Fruit fly (Drosophila melanogaster) whole organism, embryonic: ENCODE data around the gene asun.

Experiments
- CG10321 ChIP-seq: fragments of 200-800 bp; sonication (Bioruptor generic); IDR thresholded peaks from 2 replicates; pipeline ENCODE4 v1.3.6; 2022; ENCODE audit warnings: missing biosample characterization, missing genetic modification characterization
- CG11696 ChIP-seq: fragments of 200-800 bp; sonication (Bioruptor generic); IDR thresholded peaks from 2 replicates; pipeline ENCODE4 v1.3.6; 2022; ENCODE audit warnings: missing biosample characterization, missing genetic modification characterization
- CG1233 ChIP-seq: fragments of 200-800 bp; sonication (Bioruptor generic); optimal IDR thresholded peaks from 4 replicates; lab custom pipeline; 2018; ENCODE audit warnings: missing biosample characterization, mild to moderate bottlenecking, missing genetic modification characterization
- CG13296 ChIP-seq: fragments of 200-800 bp; sonication (Bioruptor generic); optimal IDR thresholded peaks from 3 replicates; lab custom pipeline; 2018; ENCODE audit warnings: missing biosample characterization, mild to moderate bottlenecking, missing genetic modification characterization
- CG16813 ChIP-seq: fragments of 200-800 bp; sonication (Bioruptor generic); IDR thresholded peaks from 3 replicates; pipeline ENCODE4 v1.3.6; 2022; ENCODE audit warnings: missing biosample characterization, missing genetic modification characterization; ENCODE audit not compliant: partially characterized antibody
- CG16815 ChIP-seq: fragments of 200-800 bp; sonication (Bioruptor generic); optimal IDR thresholded peaks from 3 replicates; lab custom pipeline; 2017; ENCODE audit warnings: missing biosample characterization, mild to moderate bottlenecking, missing genetic modification characterization
- CG17359 ChIP-seq: fragments of 200-800 bp; sonication (Bioruptor generic); optimal IDR thresholded peaks from 3 replicates; lab custom pipeline; 2018; ENCODE audit warnings: missing biosample characterization, mild to moderate bottlenecking, missing genetic modification characterization, moderate library complexity
- CG17385 ChIP-seq: fragments of 200-800 bp; sonication (Bioruptor generic); optimal IDR thresholded peaks from 3 replicates; lab custom pipeline; 2018; ENCODE audit warnings: missing biosample characterization, mild to moderate bottlenecking, missing genetic modification characterization
- CG17568 ChIP-seq: fragments of 200-800 bp; sonication (Bioruptor generic); optimal IDR thresholded peaks from 2 replicates; lab custom pipeline; 2018; ENCODE audit warnings: missing biosample characterization, mild to moderate bottlenecking, missing genetic modification characterization, moderate library complexity
- CG2199 ChIP-seq: fragments of 200-800 bp; sonication (Bioruptor generic); IDR thresholded peaks from 3 replicates; pipeline ENCODE4 v1.3.6; 2022; ENCODE audit warnings: missing biosample characterization, missing genetic modification characterization
- CG31365 ChIP-seq: fragments of 200-800 bp; sonication (Bioruptor generic); optimal IDR thresholded peaks from 2 replicates; lab custom pipeline; 2018; ENCODE audit warnings: missing biosample characterization, mild to moderate bottlenecking, missing genetic modification characterization
- CG33213 ChIP-seq: fragments of 200-800 bp; sonication (Bioruptor generic); optimal IDR thresholded peaks from 3 replicates; lab custom pipeline; 2016; ENCODE audit warnings: missing biosample characterization, missing genetic modification characterization
- CG42726 ChIP-seq: fragments of 200-800 bp; sonication (Bioruptor generic); IDR thresholded peaks from 2 replicates; pipeline ENCODE4 v1.3.6; 2022; ENCODE audit warnings: missing biosample characterization, missing genetic modification characterization; ENCODE audit not compliant: partially characterized antibody
- CG4328 ChIP-seq: fragments of 200-800 bp; sonication (Bioruptor generic); optimal IDR thresholded peaks from 3 replicates; lab custom pipeline; 2017; ENCODE audit warnings: missing biosample characterization, missing genetic modification reagents, missing genetic modification characterization
- CG4360 ChIP-seq: fragments of 200-800 bp; sonication (Bioruptor generic); IDR thresholded peaks from 2 replicates; pipeline ENCODE4 v1.3.6; 2022; ENCODE audit warnings: missing biosample characterization, missing genetic modification characterization
- CG6272 ChIP-seq: fragments of 200-800 bp; sonication (Bioruptor generic); IDR thresholded peaks from 2 replicates; pipeline ENCODE4 v1.3.6; 2022; ENCODE audit warnings: missing biosample characterization, missing genetic modification characterization
- CG7963 ChIP-seq: fragments of 200-800 bp; sonication (Bioruptor generic); IDR thresholded peaks from 3 replicates; pipeline ENCODE4 v1.3.6; 2022; ENCODE audit warnings: missing biosample characterization, missing genetic modification characterization; ENCODE audit not compliant: partially characterized antibody
- CG8290 ChIP-seq, 3 experiments: fragments of 200-800 bp; sonication (Bioruptor generic); optimal IDR thresholded peaks; 2 replicates each; lab custom pipeline; 2016 to 2019; ENCODE audit warnings: missing biosample characterization in 3 of 3, missing genetic modification characterization in 3 of 3, mild to moderate bottlenecking in 2 of 3, moderate library complexity in 1 of 3
- CG9609 ChIP-seq: fragments of 200-800 bp; sonication (Bioruptor generic); optimal IDR thresholded peaks from 3 replicates; lab custom pipeline; 2016; ENCODE audit warnings: missing biosample characterization, missing genetic modification characterization
- Dad ChIP-seq: fragments of 200-800 bp; sonication (Bioruptor generic); optimal IDR thresholded peaks from 3 replicates; lab custom pipeline; 2016; ENCODE audit warnings: missing biosample characterization, missing genetic modification characterization
- Dip2 ChIP-seq: fragments of 200-800 bp; sonication (Bioruptor generic); IDR thresholded peaks from 2 replicates; pipeline ENCODE4 v1.3.6; 2022; ENCODE audit warnings: missing biosample characterization, missing genetic modification characterization
- Doc2 ChIP-seq: fragments of 200-800 bp; sonication (Bioruptor generic); IDR thresholded peaks from 2 replicates; pipeline ENCODE4 v1.3.6; 2022; ENCODE audit warnings: missing biosample characterization, missing genetic modification characterization
- Doc3 ChIP-seq: fragments of 200-800 bp; sonication (Bioruptor generic); IDR thresholded peaks from 3 replicates; pipeline ENCODE4 v1.3.6; 2022; ENCODE audit warnings: missing biosample characterization, missing genetic modification characterization; ENCODE audit not compliant: partially characterized antibody
- Lpt ChIP-seq: fragments of >200 bp; optimal IDR thresholded peaks from 2 replicates; lab custom pipeline; 2018; ENCODE audit warnings: missing biosample characterization, missing genetic modification characterization
- Meics ChIP-seq: fragments of 200-800 bp; sonication (Bioruptor generic); optimal IDR thresholded peaks from 2 replicates; lab custom pipeline; 2017; ENCODE audit warnings: missing biosample characterization, mild to moderate bottlenecking, missing genetic modification characterization
- Myb ChIP-seq: fragments of 200-800 bp; sonication (Bioruptor generic); optimal IDR thresholded peaks from 2 replicates; lab custom pipeline; 2016; ENCODE audit warnings: missing biosample characterization, missing genetic modification characterization
- NK7.1 ChIP-seq: fragments of 200-800 bp; sonication (Bioruptor generic); optimal IDR thresholded peaks from 3 replicates; lab custom pipeline; 2016; ENCODE audit warnings: missing biosample characterization, missing genetic modification characterization
- Neu2 ChIP-seq: fragments of 200-800 bp; sonication (Bioruptor generic); optimal IDR thresholded peaks from 3 replicates; lab custom pipeline; 2016; ENCODE audit warnings: missing biosample characterization, missing genetic modification characterization, borderline replicate concordance
- Nf-YB ChIP-seq: fragments of 200-800 bp; sonication (Bioruptor generic); optimal IDR thresholded peaks from 3 replicates; lab custom pipeline; 2019; ENCODE audit warnings: missing biosample characterization, mild to moderate bottlenecking, missing genetic modification characterization, moderate library complexity
- Ssrp ChIP-seq: fragments of 200-800 bp; sonication (Bioruptor generic); optimal IDR thresholded peaks from 2 replicates; lab custom pipeline; 2018; ENCODE audit warnings: missing biosample characterization, mild to moderate bottlenecking, missing genetic modification characterization, moderate library complexity
- ac ChIP-seq: fragments of 200-800 bp; sonication (Bioruptor generic); optimal IDR thresholded peaks from 3 replicates; lab custom pipeline; 2017; ENCODE audit warnings: missing biosample characterization, mild to moderate bottlenecking, missing genetic modification characterization
- bab2 ChIP-seq: fragments of 200-800 bp; sonication (Bioruptor generic); optimal IDR thresholded peaks from 2 replicates; lab custom pipeline; 2016; ENCODE audit warnings: missing biosample characterization, missing genetic modification characterization
- br ChIP-seq: fragments of >200 bp; optimal IDR thresholded peaks from 2 replicates; lab custom pipeline; 2017
- dan ChIP-seq: fragments of 200-800 bp; sonication (Bioruptor generic); IDR thresholded peaks from 2 replicates; pipeline ENCODE4 v1.3.6; 2022; ENCODE audit warnings: missing biosample characterization, missing genetic modification characterization
- dati ChIP-seq: fragments of 200-800 bp; sonication (Bioruptor generic); IDR thresholded peaks from 2 replicates; pipeline ENCODE4 v1.3.6; 2022; ENCODE audit warnings: missing biosample characterization, missing genetic modification characterization
- fd102C ChIP-seq: fragments of 200-800 bp; sonication (Bioruptor generic); optimal IDR thresholded peaks from 2 replicates; lab custom pipeline; 2018; ENCODE audit warnings: missing biosample characterization, mild to moderate bottlenecking, missing genetic modification characterization, moderate library complexity
- fru ChIP-seq: fragments of >200 bp; optimal IDR thresholded peaks from 2 replicates; lab custom pipeline; 2017
- gro ChIP-seq: fragments of 200-800 bp; sonication (Bioruptor generic); optimal IDR thresholded peaks from 2 replicates; lab custom pipeline; 2016; ENCODE audit warnings: missing biosample characterization, missing genetic modification characterization
- her ChIP-seq: fragments of 200-800 bp; sonication (Bioruptor generic); optimal IDR thresholded peaks from 2 replicates; lab custom pipeline; 2016; ENCODE audit warnings: missing biosample characterization, missing genetic modification characterization
- lilli ChIP-seq: fragments of 200-800 bp; sonication (Bioruptor generic); optimal IDR thresholded peaks from 3 replicates; lab custom pipeline; 2016; ENCODE audit warnings: missing biosample characterization, missing genetic modification characterization
- p53 ChIP-seq: fragments of 200-800 bp; sonication (Bioruptor generic); optimal IDR thresholded peaks from 2 replicates; lab custom pipeline; 2016; ENCODE audit warnings: missing biosample characterization, missing genetic modification characterization
- pum ChIP-seq: fragments of 200-800 bp; sonication (Bioruptor generic); optimal IDR thresholded peaks from 2 replicates; lab custom pipeline; 2016; ENCODE audit warnings: missing biosample characterization, missing genetic modification characterization
- seq ChIP-seq: fragments of 200-800 bp; sonication (Bioruptor generic); IDR thresholded peaks from 2 replicates; pipeline ENCODE4 v1.3.6; 2022; ENCODE audit warnings: missing biosample characterization, missing genetic modification characterization
- sima ChIP-seq: fragments of 200-800 bp; sonication (Bioruptor generic); optimal IDR thresholded peaks from 2 replicates; lab custom pipeline; 2016; ENCODE audit warnings: missing biosample characterization, missing genetic modification characterization
- sisA ChIP-seq: fragments of 200-800 bp; sonication (Bioruptor generic); IDR thresholded peaks from 2 replicates; pipeline ENCODE4 v1.3.6; 2022; ENCODE audit warnings: missing biosample characterization, missing genetic modification characterization
- slou ChIP-seq: fragments of 200-800 bp; sonication (Bioruptor generic); optimal IDR thresholded peaks from 3 replicates; lab custom pipeline; 2016; ENCODE audit warnings: missing biosample characterization, missing genetic modification characterization
- ssp ChIP-seq: fragments of 200-800 bp; sonication (Bioruptor generic); IDR thresholded peaks from 2 replicates; pipeline ENCODE4 v1.3.6; 2022; ENCODE audit warnings: missing biosample characterization, missing genetic modification characterization
- tin ChIP-seq: fragments of 200-800 bp; sonication (Bioruptor generic); optimal IDR thresholded peaks from 3 replicates; lab custom pipeline; 2016; ENCODE audit warnings: missing biosample characterization, missing genetic modification characterization
- trem ChIP-seq: fragments of 200-800 bp; optimal IDR thresholded peaks from 3 replicates; lab custom pipeline; 2019; ENCODE audit warnings: missing biosample characterization, mild to moderate bottlenecking, missing genetic modification characterization, moderate library complexity
- trh ChIP-seq: fragments of 200-800 bp; sonication (Bioruptor generic); optimal IDR thresholded peaks from 2 replicates; lab custom pipeline; 2016; ENCODE audit warnings: missing biosample characterization, missing genetic modification characterization
- tup ChIP-seq: fragments of 200-800 bp; sonication (Bioruptor generic); optimal IDR thresholded peaks from 2 replicates; lab custom pipeline; 2016; ENCODE audit warnings: missing biosample characterization, mild to moderate bottlenecking, missing genetic modification characterization, moderate library complexity

asun gene

DNA sequence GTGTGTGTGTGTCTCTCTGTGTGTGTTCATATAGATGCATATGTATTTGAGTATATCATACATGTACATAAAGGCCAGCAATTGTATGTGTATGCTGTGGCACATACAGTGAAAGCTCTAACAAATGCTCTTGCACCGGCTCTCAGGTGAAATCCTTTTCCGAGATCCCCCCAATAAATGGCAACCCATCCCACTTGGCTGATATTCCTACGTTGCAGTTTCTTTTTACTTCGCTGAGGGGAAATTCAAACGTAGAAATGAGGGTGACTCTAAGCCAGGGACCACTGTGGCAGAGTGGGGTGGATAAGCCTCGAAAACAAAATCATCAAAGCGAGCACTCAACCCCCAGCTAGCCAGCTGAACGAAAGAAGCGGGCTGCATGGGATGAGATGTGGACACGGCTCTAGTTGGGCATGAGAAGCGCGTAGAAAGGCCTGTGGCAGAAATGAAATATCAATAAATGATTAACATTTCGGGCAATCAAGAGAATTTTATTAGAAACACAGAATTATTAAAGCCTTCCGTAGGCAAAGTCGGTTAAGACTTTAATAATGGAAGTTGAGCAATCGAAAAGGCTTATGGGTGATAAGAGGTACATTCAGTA, 41.7 kb upstream of the asun start (continued):
- TF ChIP-seq Ssrp, result peak; percentile 98
- TF ChIP-seq CG17568, result peak; percentile 98
- peak; percentile 98 for TF ChIP-seq trh (GFP tag; lab: Kevin White, UChicago)
- TF ChIP-seq her (GFP tag; lab: Kevin White, UChicago), result peak; percentile 98
- peak; percentile 99 for TF ChIP-seq CG8290 (GFP tag; optimal IDR thresholded peaks at IDR 0.05; lab: Kevin White, UChicago)
- peak; percentile 94 to 100 for TF ChIP-seq CG8290 (tag; optimal IDR thresholded peaks at IDR 0.05; lab: Kevin White, UChicago)
- peak; percentile 100 for TF ChIP-seq seq (GFP tag; lab: Robert Waterston, UW)
- peak; percentile 92 for TF ChIP-seq ac (GFP tag; lab: Kevin White, UChicago)
- peak; percentile 100 for TF ChIP-seq gro (GFP tag; lab: Kevin White, UChicago)
- TF ChIP-seq slou (GFP tag; lab: Kevin White, UChicago), result peak; percentile 95
- peak; percentile 100 for TF ChIP-seq CG2199 (GFP tag; lab: Robert Waterston, UW)
- peak; percentile 98 for TF ChIP-seq CG11696 (GFP tag; lab: Robert Waterston, UW)
- peak; percentile 96 for TF ChIP-seq trem
- TF ChIP-seq pum (GFP tag; lab: Kevin White, UChicago), result peak; percentile 100
- peak; percentile 98 for TF ChIP-seq Doc2 (GFP tag; lab: Robert Waterston, UW)
- peak; percentile 83 for TF ChIP-seq Nf-YB
- peak; percentile 99 for TF ChIP-seq tup (GFP tag; lab: Kevin White, UChicago)
- TF ChIP-seq CG31365 (tag; lab: Kevin White, UChicago), result peak; percentile 95
- peak; percentile 99 for TF ChIP-seq dati (GFP tag; lab: Robert Waterston, UW)
- peak; percentile 98 for TF ChIP-seq sima (GFP tag; lab: Kevin White, UChicago)
- TF ChIP-seq Neu2, result peak; percentile 96
- TF ChIP-seq sisA (GFP tag; lab: Robert Waterston, UW), result peak; percentile 100
- peak; percentile 89 for TF ChIP-seq CG4328 (GFP tag; lab: Kevin White, UChicago)
- peak; percentile 99 for TF ChIP-seq dan (GFP tag; lab: Robert Waterston, UW)
- peak; percentile 85 for TF ChIP-seq fd102C (GFP tag; lab: Kevin White, UChicago)
- no peak for TF ChIP-seq Doc3 (GFP tag; lab: Robert Waterston, UW)
- peak; percentile 99 for TF ChIP-seq CG9609 (GFP tag; lab: Kevin White, UChicago)
- TF ChIP-seq tin (GFP tag; lab: Kevin White, UChicago), result peak; percentile 99
- no peak for TF ChIP-seq fru
- peak; percentile 97 for TF ChIP-seq CG13296
- peak; percentile 99 for TF ChIP-seq CG1233 (GFP tag; lab: Kevin White, UChicago)
- no peak; the same call in 2 of the 3 replicates for TF ChIP-seq CG16813 (GFP tag; lab: Robert Waterston, UW)
- peak; percentile 95 for TF ChIP-seq CG4360 (GFP tag; lab: Robert Waterston, UW)
- peak; percentile 95 for TF ChIP-seq Myb (GFP tag; lab: Kevin White, UChicago)
- peak; percentile 100 for TF ChIP-seq CG6272 (GFP tag; lab: Robert Waterston, UW)
- TF ChIP-seq CG17385 (GFP tag; lab: Kevin White, UChicago), result peak; percentile 98
- peak; percentile 83 for TF ChIP-seq Dip2 (GFP tag; lab: Robert Waterston, UW)
- peak; percentile 97 for TF ChIP-seq CG16815 (GFP tag; lab: Kevin White, UChicago)
- peak; percentile 99 for TF ChIP-seq p53 (GFP tag; lab: Kevin White, UChicago)
- peak; percentile 36; the same call in 1 of the 2 replicates for TF ChIP-seq CG42726 (GFP tag; lab: Robert Waterston, UW)
- TF ChIP-seq CG33213 (GFP tag; lab: Kevin White, UChicago), result peak; percentile 100
- TF ChIP-seq Lpt (GFP tag; lab: Kevin White, UChicago), result no peak
- TF ChIP-seq ssp, result peak; percentile 96
- no peak for TF ChIP-seq br (lab: Kevin White, UChicago)
- peak; percentile 99 for TF ChIP-seq NK7.1 (GFP tag; lab: Kevin White, UChicago)
- TF ChIP-seq CG10321 (GFP tag; lab: Robert Waterston, UW), result peak; percentile 87
- no peak for TF ChIP-seq CG7963 (GFP tag; lab: Robert Waterston, UW)
- TF ChIP-seq CG17359, result peak; percentile 100
- TF ChIP-seq lilli (GFP tag; lab: Kevin White, UChicago), result peak; percentile 99
- TF ChIP-seq bab2 (GFP tag; lab: Kevin White, UChicago), result peak; percentile 99
- TF ChIP-seq Dad (GFP tag; lab: Kevin White, UChicago), result peak; percentile 100
- peak; percentile 98 for TF ChIP-seq Meics
